Fruit fly (Drosophila melanogaster) whole organism, wandering third instar larva: Measurements from ENCODE around the gene org-1.

Source experiments
- Abd-B ChIP-seq: fragments of >200 bp; optimal IDR thresholded peaks from 2 replicates; lab custom pipeline; 2017; ENCODE audit warnings: missing biosample characterization, missing genetic modification characterization
- CG32264 ChIP-seq: fragments of 200-800 bp; sonication (Bioruptor generic); optimal IDR thresholded peaks from 2 replicates; lab custom pipeline; 2016; ENCODE audit warnings: missing biosample characterization, missing genetic modification characterization
- CG9705 ChIP-seq: fragments of 200-800 bp; sonication (Bioruptor generic); optimal IDR thresholded peaks from 2 replicates; lab custom pipeline; 2018; ENCODE audit warnings: missing biosample characterization, mild to moderate bottlenecking, missing genetic modification characterization
- CrebA ChIP-seq: fragments of 200-800 bp; sonication (Bioruptor generic); optimal IDR thresholded peaks from 2 replicates; lab custom pipeline; 2016; ENCODE audit warnings: missing biosample characterization, mild to moderate bottlenecking, missing genetic modification characterization, borderline replicate concordance
- Dfd ChIP-seq: fragments of >200 bp; optimal IDR thresholded peaks from 2 replicates; lab custom pipeline; 2017; ENCODE audit warnings: missing biosample characterization, missing genetic modification characterization
- Dif ChIP-seq: fragments of 200-275, 200-300 bp; sonication (Bioruptor generic); optimal IDR thresholded peaks from 2 replicates; lab custom pipeline; 2018; ENCODE audit warnings: missing biosample characterization, missing genetic modification characterization; ENCODE audit not compliant: partially characterized antibody
- GATAd ChIP-seq: sonication (Bioruptor generic); optimal IDR thresholded peaks from 2 replicates; lab custom pipeline; 2016; ENCODE audit warnings: missing biosample characterization, missing genetic modification characterization
- HLH106 ChIP-seq: fragments of 200-800 bp; optimal IDR thresholded peaks from 3 replicates; lab custom pipeline; 2019; ENCODE audit warnings: missing biosample characterization, mild to moderate bottlenecking, missing genetic modification characterization, moderate library complexity
- Hnf4 ChIP-seq: fragments of 200-800 bp; sonication (Bioruptor generic); optimal IDR thresholded peaks from 2 replicates; lab custom pipeline; 2016; ENCODE audit warnings: missing biosample characterization, mild to moderate bottlenecking, missing genetic modification characterization
- Hr78 ChIP-seq: fragments of >200 bp; optimal IDR thresholded peaks from 2 replicates; lab custom pipeline; 2017; ENCODE audit warnings: missing biosample characterization, missing genetic modification characterization
- Hr83 ChIP-seq: fragments of 200-300 bp; sonication (Bioruptor generic); optimal IDR thresholded peaks from 2 replicates; lab custom pipeline; 2016; ENCODE audit warnings: missing biosample characterization, mild to moderate bottlenecking, missing genetic modification characterization, moderate library complexity; ENCODE audit not compliant: poor library complexity, severe bottlenecking
- Jra ChIP-seq: sonication (Bioruptor generic); optimal IDR thresholded peaks from 2 replicates; lab custom pipeline; 2016; ENCODE audit warnings: missing biosample characterization, missing genetic modification characterization
- Mio ChIP-seq: sonication (Bioruptor generic); optimal IDR thresholded peaks from 2 replicates; lab custom pipeline; 2016; ENCODE audit warnings: missing biosample characterization, missing genetic modification characterization
- Myc ChIP-seq: fragments of >200 bp; optimal IDR thresholded peaks from 2 replicates; lab custom pipeline; 2017
- N ChIP-seq: fragments of >200 bp; optimal IDR thresholded peaks from 2 replicates; lab custom pipeline; 2018; ENCODE audit warnings: missing biosample characterization, missing external identifiers, missing genetic modification characterization
- OdsH ChIP-seq: fragments of 200-800 bp; sonication (Bioruptor generic); optimal IDR thresholded peaks from 2 replicates; lab custom pipeline; 2016; ENCODE audit warnings: missing biosample characterization, mild to moderate bottlenecking, missing genetic modification characterization
- Rel ChIP-seq, 2 experiments: fragments of 200-800 bp; sonication (Bioruptor generic) in 1 of 2; optimal IDR thresholded peaks; 2 replicates in 1 of 2; 3 replicates in 1 of 2; lab custom pipeline; 2016 to 2019; ENCODE audit warnings: mild to moderate bottlenecking in 2 of 2, missing biosample characterization in 2 of 2, missing genetic modification characterization in 2 of 2, moderate library complexity in 1 of 2
- Sp1 ChIP-seq: fragments of 200-800 bp; sonication (Bioruptor generic); optimal IDR thresholded peaks from 3 replicates; lab custom pipeline; 2019; ENCODE audit warnings: missing biosample characterization, mild to moderate bottlenecking, missing genetic modification characterization, moderate library complexity
- Vsx2 ChIP-seq: fragments of 200-300, 225-300 bp; sonication (Bioruptor generic); optimal IDR thresholded peaks from 2 replicates; lab custom pipeline; 2018; ENCODE audit warnings: missing biosample characterization, missing genetic modification characterization; ENCODE audit not compliant: partially characterized antibody
- br ChIP-seq: fragments of 200-800 bp; sonication (Bioruptor generic); optimal IDR thresholded peaks from 2 replicates; lab custom pipeline; 2016; ENCODE audit warnings: missing biosample characterization, missing genetic modification characterization
- brk ChIP-seq: fragments of 200-800 bp; sonication (Bioruptor generic); optimal IDR thresholded peaks from 2 replicates; lab custom pipeline; 2016; ENCODE audit warnings: missing biosample characterization, mild to moderate bottlenecking, missing genetic modification characterization
- dl ChIP-seq, 2 experiments: fragments of 175-275, 200-275 bp in 1 of 2; fragments of 200-275 bp in 1 of 2; sonication (Bioruptor generic); optimal IDR thresholded peaks; lab custom pipeline; 2018; ENCODE audit warnings: mild to moderate bottlenecking in 2 of 2, missing biosample characterization in 2 of 2, missing genetic modification characterization in 2 of 2, moderate library complexity in 2 of 2; ENCODE audit not compliant: partially characterized antibody in 2 of 2, insufficient read depth in 1 of 2
- dmrt93B ChIP-seq: fragments of 200-800 bp; sonication (Bioruptor generic); optimal IDR thresholded peaks from 2 replicates; lab custom pipeline; 2018; ENCODE audit warnings: missing biosample characterization, mild to moderate bottlenecking, missing genetic modification characterization
- dsf ChIP-seq: sonication (Bioruptor generic); optimal IDR thresholded peaks from 2 replicates; lab custom pipeline; 2016; ENCODE audit warnings: missing biosample characterization, missing genetic modification characterization, borderline replicate concordance
- ey ChIP-seq: fragments of 200-800 bp; sonication (Bioruptor generic); optimal IDR thresholded peaks from 2 replicates; lab custom pipeline; 2016; ENCODE audit warnings: missing biosample characterization, missing genetic modification characterization
- foxo ChIP-seq, 2 experiments: fragments of 200-800 bp; sonication (Bioruptor generic); optimal IDR thresholded peaks; 2 replicates in 1 of 2; 3 replicates in 1 of 2; lab custom pipeline; 2016 to 2017; ENCODE audit warnings: missing biosample characterization in 2 of 2, missing genetic modification characterization in 2 of 2
- fru ChIP-seq: fragments of 200-800 bp; sonication (Bioruptor generic); optimal IDR thresholded peaks from 3 replicates; lab custom pipeline; 2016; ENCODE audit warnings: missing biosample characterization, mild to moderate bottlenecking, missing genetic modification characterization
- h ChIP-seq: fragments of 200-800 bp; sonication (Bioruptor generic); optimal IDR thresholded peaks from 3 replicates; lab custom pipeline; 2016; ENCODE audit warnings: missing biosample characterization, mild to moderate bottlenecking, missing genetic modification characterization
- jim ChIP-seq: fragments of 175-275, 200-325 bp; sonication (Bioruptor generic); optimal IDR thresholded peaks from 2 replicates; lab custom pipeline; 2016; ENCODE audit warnings: missing biosample characterization, mild to moderate bottlenecking, missing genetic modification characterization
- lola ChIP-seq: fragments of >200 bp; optimal IDR thresholded peaks from 2 replicates; lab custom pipeline; 2017; ENCODE audit warnings: missing biosample characterization, missing genetic modification characterization
- pan ChIP-seq: fragments of >200 bp; optimal IDR thresholded peaks from 2 replicates; lab custom pipeline; 2017
- psq ChIP-seq: fragments of 200-800 bp; sonication (Bioruptor generic); optimal IDR thresholded peaks from 3 replicates; lab custom pipeline; 2017; ENCODE audit warnings: missing biosample characterization, mild to moderate bottlenecking, missing genetic modification characterization, moderate library complexity
- rgr ChIP-seq: fragments of 200-800 bp; sonication (Bioruptor generic); optimal IDR thresholded peaks from 3 replicates; lab custom pipeline; 2016; ENCODE audit warnings: missing biosample characterization, mild to moderate bottlenecking, missing genetic modification characterization
- sage ChIP-seq: fragments of 200-800 bp; sonication (Bioruptor generic); optimal IDR thresholded peaks from 2 replicates; lab custom pipeline; 2016; ENCODE audit warnings: missing biosample characterization, mild to moderate bottlenecking, missing genetic modification characterization
- sv ChIP-seq: fragments of 200-800 bp; sonication (Bioruptor generic); optimal IDR thresholded peaks from 3 replicates; lab custom pipeline; 2016; ENCODE audit warnings: missing biosample characterization, missing genetic modification characterization
- tai ChIP-seq: sonication (Bioruptor generic); optimal IDR thresholded peaks from 2 replicates; lab custom pipeline; 2016; ENCODE audit warnings: missing biosample characterization, missing genetic modification characterization
- usp ChIP-seq: fragments of >200 bp; optimal IDR thresholded peaks from 2 replicates; lab custom pipeline; 2017; ENCODE audit warnings: missing biosample characterization, missing genetic modification characterization
- woc ChIP-seq: sonication (Bioruptor generic); optimal IDR thresholded peaks from 2 replicates; lab custom pipeline; 2016; ENCODE audit warnings: missing biosample characterization, mild to moderate bottlenecking, missing genetic modification characterization

Gene org-1

DNA sequence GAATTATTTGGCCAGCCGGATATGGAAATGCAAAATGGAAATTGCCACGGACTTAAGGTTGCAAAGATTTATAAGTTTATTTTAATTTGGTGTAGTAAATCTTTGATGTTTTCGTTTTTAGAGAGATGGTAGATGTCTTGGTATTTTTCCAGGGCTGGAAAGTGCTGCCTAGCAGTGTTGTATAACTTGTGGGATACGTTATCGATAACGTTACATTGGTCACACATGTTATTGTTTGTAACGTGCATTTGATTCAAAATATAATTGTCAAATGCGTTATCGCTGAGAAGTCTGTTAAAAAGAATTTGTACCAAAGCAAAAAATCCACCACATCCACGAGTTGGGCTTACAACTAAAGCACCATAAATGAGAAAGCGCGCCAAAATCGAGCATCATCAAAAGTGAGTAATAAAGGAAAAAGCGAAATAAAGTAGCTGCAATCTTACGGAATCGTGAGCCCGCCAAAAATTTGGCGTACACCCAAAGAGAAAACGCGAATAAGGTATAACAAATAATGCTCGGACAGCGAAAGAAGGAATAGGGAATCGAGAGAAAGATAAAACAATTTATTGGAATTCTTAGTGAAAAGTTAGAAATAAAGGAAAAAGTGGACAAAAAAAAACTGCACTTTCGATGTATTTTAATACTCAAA, 47.6 kb downstream of the org-1 start, which contains the start of gene PIG-T:
Gene PIG-T, minus strand, starts transcription at position 140 of the 652 bp plus-strand sequence.
- TF ChIP-seq Mio (no peak), rgr (peak; percentile 20)

DNA sequence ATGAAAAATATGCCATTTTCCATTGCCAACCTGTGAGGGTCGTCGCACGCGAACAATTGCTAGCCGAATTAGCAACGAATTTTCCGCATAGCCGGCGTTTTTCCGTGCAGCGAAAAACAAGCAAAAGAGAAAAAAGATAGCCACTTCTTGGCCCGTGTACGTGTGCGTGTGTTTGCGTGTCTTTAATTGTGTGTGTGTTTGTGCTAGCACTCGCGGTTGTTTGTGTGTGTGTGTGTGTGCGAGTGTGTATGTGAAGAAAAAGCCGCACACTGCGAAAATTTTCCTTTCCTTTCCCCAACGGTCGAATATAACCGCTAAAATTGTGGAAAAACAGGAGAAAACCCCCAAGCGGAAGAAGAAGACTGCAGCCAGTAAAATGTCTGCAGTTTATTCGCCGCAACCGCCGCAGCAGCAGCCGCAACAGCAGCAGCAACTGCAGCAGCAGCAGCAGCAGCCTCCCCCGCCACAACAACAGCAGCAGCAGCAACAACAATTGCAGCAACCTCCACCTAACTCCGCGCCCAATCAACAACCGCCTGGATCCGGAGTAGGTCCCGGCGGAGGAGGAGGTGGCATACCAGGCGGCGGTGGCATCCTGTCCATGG, 55.7 kb downstream of the org-1 start:
- TF ChIP-seq br (GFP tag; lab: Kevin White, UChicago) (no peak), Dfd (peak; percentile 5), N (GFP tag; lab: Kevin White, UChicago) (peak; percentile 40)

DNA sequence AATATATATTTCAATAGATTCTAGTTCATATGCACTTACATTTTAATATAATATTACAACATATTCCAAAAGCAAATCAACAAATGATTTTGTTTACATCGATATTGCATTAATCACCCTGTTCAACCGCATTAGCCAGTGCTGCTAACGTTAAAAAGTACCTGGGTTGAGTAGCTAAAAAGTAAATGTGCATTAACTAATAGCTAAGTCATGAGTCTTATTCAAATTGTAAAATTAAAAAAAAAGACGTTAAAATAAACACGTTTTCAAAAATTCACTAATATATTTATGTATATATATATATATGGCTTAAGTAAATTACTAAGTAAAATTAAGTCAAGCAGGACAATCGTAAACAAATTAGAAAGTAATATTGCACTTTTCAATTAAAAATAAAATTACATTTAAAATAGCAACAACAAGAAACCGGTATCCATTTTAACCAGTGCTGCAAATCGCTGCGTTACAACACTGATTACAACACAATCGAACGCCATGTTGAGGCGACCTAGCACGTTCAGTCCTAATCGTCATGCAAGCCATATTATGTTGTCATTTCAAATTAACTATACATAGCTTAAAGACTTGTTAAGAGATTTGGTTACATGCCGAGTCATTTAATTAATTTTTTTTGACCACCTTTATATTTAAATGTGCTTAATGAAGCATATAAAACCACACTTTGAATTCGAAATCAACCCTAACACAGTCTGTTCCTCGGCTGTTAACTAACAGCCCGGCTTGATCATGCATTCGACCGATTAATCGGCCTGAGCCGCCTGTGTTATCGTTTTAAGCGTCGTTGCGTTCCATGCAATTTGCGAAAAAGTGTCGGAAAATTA, 56.5 kb downstream of the org-1 start, which contains the start of gene CG10555:
Gene CG10555, plus strand, starts transcription at position 764 of the 842 bp plus-strand sequence.
- TF ChIP-seq ey (GFP tag; lab: Kevin White, UChicago), result peak; percentile 76
- peak; percentile 72 for TF ChIP-seq woc (GFP tag; lab: Kevin White, UChicago)
- peak; percentile 95 for TF ChIP-seq sv (GFP tag; lab: Kevin White, UChicago)
- peak; percentile 76 for TF ChIP-seq Jra (GFP tag; lab: Kevin White, UChicago)
- peak; percentile 35 for TF ChIP-seq Sp1 (GFP tag; lab: Kevin White, UChicago)
- peak; percentile 83 to 94 for TF ChIP-seq dl (GFP tag; optimal IDR thresholded peaks at IDR 0.05; lab: Kevin White, UChicago; ENCODE audit: insufficient read depth in 1 of 2, partially characterized antibody in 2 of 2)
- no peak for TF ChIP-seq Abd-B (GFP tag; lab: Kevin White, UChicago)
- peak; percentile 84 for TF ChIP-seq h
- TF ChIP-seq fru (GFP tag; lab: Kevin White, UChicago), result peak; percentile 83
- peak; percentile 99 for TF ChIP-seq Dif (GFP tag; lab: Kevin White, UChicago)
- TF ChIP-seq tai (GFP tag; lab: Kevin White, UChicago), result no peak
- TF ChIP-seq br (GFP tag; lab: Kevin White, UChicago), result peak; percentile 82
- TF ChIP-seq Myc (lab: Kevin White, UChicago), result peak; percentile 23
- TF ChIP-seq OdsH (GFP tag; lab: Kevin White, UChicago), result peak; percentile 52
- TF ChIP-seq Vsx2 (GFP tag; lab: Kevin White, UChicago), result peak; percentile 99
- TF ChIP-seq psq, result peak; percentile 68
- TF ChIP-seq rgr, result peak; percentile 81
- TF ChIP-seq CG32264 (GFP tag; lab: Kevin White, UChicago), result peak; percentile 28
- TF ChIP-seq brk (GFP tag; lab: Kevin White, UChicago), result peak; percentile 45
- TF ChIP-seq pan (lab: Kevin White, UChicago), result no peak
- peak; percentile 83 for TF ChIP-seq CG9705 (GFP tag; lab: Kevin White, UChicago)
- no peak for TF ChIP-seq CrebA (GFP tag; lab: Kevin White, UChicago)
- no peak for TF ChIP-seq usp
- TF ChIP-seq dsf (GFP tag; lab: Kevin White, UChicago), result peak; percentile 25
- no peak for TF ChIP-seq Dfd
- peak; percentile 84 for TF ChIP-seq Hnf4 (GFP tag; lab: Kevin White, UChicago)
- TF ChIP-seq lola, result no peak
- peak; percentile 23 to 79 for TF ChIP-seq foxo (GFP tag; optimal IDR thresholded peaks at IDR 0.05; lab: Kevin White, UChicago)
- TF ChIP-seq Hr83 (GFP tag; lab: Kevin White, UChicago), result peak; percentile 18
- no peak for TF ChIP-seq Hr78 (GFP tag; lab: Kevin White, UChicago)
- no peak for TF ChIP-seq jim
- TF ChIP-seq sage, result peak; percentile 7
- TF ChIP-seq GATAd, result peak; percentile 29
- peak; percentile 82 for TF ChIP-seq dmrt93B (GFP tag; lab: Kevin White, UChicago)
- TF ChIP-seq Mio, result no peak
- TF ChIP-seq N (GFP tag; lab: Kevin White, UChicago), result no peak
- no peak for TF ChIP-seq Rel (GFP tag; optimal IDR thresholded peaks at IDR 0.05; lab: Kevin White, UChicago)
- peak; percentile 25 for TF ChIP-seq Rel (tag; optimal IDR thresholded peaks at IDR 0.05; lab: Kevin White, UChicago)
- TF ChIP-seq HLH106 (tag; lab: Kevin White, UChicago), result peak; percentile 88
